Fruit fly (Drosophila melanogaster) whole organism, embryonic: ENCODE data around the gene Adat1.

Experiments
- Atf-2 ChIP-seq: fragments of 200-800 bp; sonication (Bioruptor generic); optimal IDR thresholded peaks from 2 replicates; lab custom pipeline; 2016; ENCODE audit warnings: missing biosample characterization, missing genetic modification characterization
- Bgb ChIP-seq: fragments of 200-800 bp; sonication (Bioruptor generic); IDR thresholded peaks from 2 replicates; pipeline ENCODE4 v1.3.6; 2022; ENCODE audit warnings: missing biosample characterization, missing genetic modification characterization; ENCODE audit not compliant: partially characterized antibody
- CG10267 ChIP-seq: fragments of 200-800 bp; sonication (Bioruptor generic); optimal IDR thresholded peaks from 2 replicates; lab custom pipeline; 2018; ENCODE audit warnings: missing biosample characterization, mild to moderate bottlenecking, missing genetic modification characterization, moderate library complexity
- CG12391 ChIP-seq: fragments of 200-800 bp; sonication (Bioruptor generic); optimal IDR thresholded peaks from 3 replicates; lab custom pipeline; 2018; ENCODE audit warnings: missing biosample characterization, mild to moderate bottlenecking, missing genetic modification characterization, moderate library complexity
- CG13123 ChIP-seq: fragments of 200-800 bp; sonication (Bioruptor generic); optimal IDR thresholded peaks from 2 replicates; lab custom pipeline; 2016; ENCODE audit warnings: missing biosample characterization, missing genetic modification characterization
- CG14860 ChIP-seq: fragments of 200-800 bp; sonication (Bioruptor generic); IDR thresholded peaks from 3 replicates; pipeline ENCODE4 v1.3.6; 2022; ENCODE audit warnings: missing biosample characterization, missing genetic modification characterization; ENCODE audit not compliant: partially characterized antibody
- CG15514 ChIP-seq: fragments of 200-800 bp; sonication (Bioruptor generic); optimal IDR thresholded peaks from 3 replicates; lab custom pipeline; 2017; ENCODE audit warnings: missing biosample characterization, missing genetic modification characterization, mild to moderate bottlenecking, moderate library complexity, missing genetic modification reagents
- CG16813 ChIP-seq: fragments of 200-800 bp; sonication (Bioruptor generic); IDR thresholded peaks from 3 replicates; pipeline ENCODE4 v1.3.6; 2022; ENCODE audit warnings: missing biosample characterization, missing genetic modification characterization; ENCODE audit not compliant: partially characterized antibody
- CG18262 ChIP-seq: fragments of 200-800 bp; optimal IDR thresholded peaks from 3 replicates; lab custom pipeline; 2019; ENCODE audit warnings: missing biosample characterization, mild to moderate bottlenecking, missing genetic modification characterization, moderate library complexity
- CG2202 ChIP-seq: fragments of 200-800 bp; sonication (Bioruptor generic); optimal IDR thresholded peaks from 2 replicates; lab custom pipeline; 2018; ENCODE audit warnings: missing biosample characterization, mild to moderate bottlenecking, missing genetic modification characterization
- CG2889 ChIP-seq: fragments of 200-800 bp; sonication (Bioruptor generic); IDR thresholded peaks from 3 replicates; pipeline ENCODE4 v1.3.6; 2022; ENCODE audit warnings: missing biosample characterization, missing genetic modification characterization
- CG30403 ChIP-seq: fragments of 200-800 bp; sonication (Bioruptor generic); optimal IDR thresholded peaks from 3 replicates; lab custom pipeline; 2016; ENCODE audit warnings: missing biosample characterization, missing genetic modification characterization
- CG31224 ChIP-seq: fragments of 200-800 bp; sonication (Bioruptor generic); IDR thresholded peaks from 2 replicates; pipeline ENCODE4 v1.3.6; 2022; ENCODE audit warnings: missing biosample characterization, missing genetic modification characterization
- CG31388 ChIP-seq: fragments of 200-800 bp; sonication (Bioruptor generic); optimal IDR thresholded peaks from 2 replicates; lab custom pipeline; 2016; ENCODE audit warnings: missing biosample characterization, missing genetic modification characterization
- CG3281 ChIP-seq: fragments of 200-800 bp; sonication (Bioruptor generic); optimal IDR thresholded peaks from 3 replicates; lab custom pipeline; 2017; ENCODE audit warnings: missing biosample characterization, mild to moderate bottlenecking, missing genetic modification characterization
- CG33557 ChIP-seq: fragments of 200-800 bp; sonication (Bioruptor generic); optimal IDR thresholded peaks from 2 replicates; lab custom pipeline; 2019; ENCODE audit warnings: missing biosample characterization, mild to moderate bottlenecking, missing genetic modification characterization, moderate library complexity
- CG34422 ChIP-seq: fragments of 200-800 bp; sonication (Bioruptor generic); IDR thresholded peaks from 3 replicates; pipeline ENCODE4 v1.3.6; 2022; ENCODE audit warnings: missing biosample characterization, missing genetic modification characterization
- CG6683 ChIP-seq: fragments of 200-800 bp; sonication (Bioruptor generic); optimal IDR thresholded peaks from 2 replicates; lab custom pipeline; 2017; ENCODE audit warnings: missing biosample characterization, mild to moderate bottlenecking, missing genetic modification characterization, missing genetic modification reagents
- CG7963 ChIP-seq: fragments of 200-800 bp; sonication (Bioruptor generic); IDR thresholded peaks from 3 replicates; pipeline ENCODE4 v1.3.6; 2022; ENCODE audit warnings: missing biosample characterization, missing genetic modification characterization; ENCODE audit not compliant: partially characterized antibody
- CG9215 ChIP-seq: fragments of 200-800 bp; sonication (Bioruptor generic); IDR thresholded peaks from 2 replicates; pipeline ENCODE4 v1.3.6; 2022; ENCODE audit warnings: missing biosample characterization, missing genetic modification characterization
- CG9437 ChIP-seq: fragments of 200-800 bp; sonication (Bioruptor generic); optimal IDR thresholded peaks from 2 replicates; lab custom pipeline; 2018; ENCODE audit warnings: missing biosample characterization, mild to moderate bottlenecking, missing genetic modification characterization
- CG9727 ChIP-seq: fragments of 200-800 bp; sonication (Bioruptor generic); optimal IDR thresholded peaks from 3 replicates; lab custom pipeline; 2017; ENCODE audit warnings: missing biosample characterization, mild to moderate bottlenecking, missing genetic modification characterization
- CG9932 ChIP-seq: fragments of 200-800 bp; sonication (Bioruptor generic); IDR thresholded peaks from 2 replicates; pipeline ENCODE4 v1.3.6; 2022; ENCODE audit warnings: missing biosample characterization, missing genetic modification characterization
- CTCF ChIP-seq: fragments of 200-800 bp; sonication (Bioruptor generic); optimal IDR thresholded peaks from 2 replicates; lab custom pipeline; 2017; ENCODE audit warnings: missing biosample characterization, mild to moderate bottlenecking, missing genetic modification characterization, moderate library complexity
- Dll ChIP-seq: fragments of 200-800 bp; sonication (Bioruptor generic); IDR thresholded peaks from 4 replicates; pipeline ENCODE4 v1.3.6; 2022; ENCODE audit warnings: missing biosample characterization, missing genetic modification characterization; ENCODE audit not compliant: partially characterized antibody
- HLH4C ChIP-seq: fragments of 200-800 bp; sonication (Bioruptor generic); IDR thresholded peaks from 3 replicates; pipeline ENCODE4 v1.3.6; 2022; ENCODE audit warnings: missing biosample characterization, missing genetic modification characterization; ENCODE audit not compliant: partially characterized antibody
- Hr3 ChIP-seq: fragments of 200-800 bp; sonication (Bioruptor generic); optimal IDR thresholded peaks from 3 replicates; lab custom pipeline; 2016; ENCODE audit warnings: missing biosample characterization, missing genetic modification characterization
- MBD-R2 ChIP-seq: fragments of 200-800 bp; sonication (Bioruptor generic); IDR thresholded peaks from 2 replicates; pipeline ENCODE4 v1.3.6; 2022; ENCODE audit warnings: missing biosample characterization, missing genetic modification characterization
- Med ChIP-seq: fragments of 200-800 bp; sonication (Bioruptor generic); peaks from one replicate; lab custom pipeline; 2016; ENCODE audit warnings: missing biosample characterization, missing genetic modification characterization, mild to moderate bottlenecking, inconsistent platforms, moderate library complexity
- NC2α ChIP-seq: fragments of 200-800 bp; sonication (Bioruptor generic); optimal IDR thresholded peaks from 2 replicates; lab custom pipeline; 2016; ENCODE audit warnings: missing biosample characterization, missing genetic modification characterization
- NFAT ChIP-seq: fragments of 200-800 bp; sonication (Bioruptor generic); IDR thresholded peaks from 2 replicates; pipeline ENCODE4 v1.3.6; 2022; ENCODE audit warnings: missing biosample characterization, missing genetic modification characterization
- Rx ChIP-seq: fragments of 200-800 bp; sonication (Bioruptor generic); IDR thresholded peaks from 2 replicates; pipeline ENCODE4 v1.3.6; 2022; ENCODE audit warnings: missing biosample characterization, missing genetic modification characterization
- Sry-δ ChIP-seq: fragments of 200-800 bp; sonication (Bioruptor generic); optimal IDR thresholded peaks from 2 replicates; lab custom pipeline; 2016; ENCODE audit warnings: missing biosample characterization, missing genetic modification characterization
- Xbp1 ChIP-seq: fragments of 200-800 bp; sonication (Bioruptor generic); optimal IDR thresholded peaks from 3 replicates; lab custom pipeline; 2016; ENCODE audit warnings: missing biosample characterization, mild to moderate bottlenecking, missing genetic modification characterization
- abd-A ChIP-seq: fragments of 200-800 bp; sonication (Bioruptor generic); optimal IDR thresholded peaks from 3 replicates; lab custom pipeline; 2019; ENCODE audit warnings: missing biosample characterization, mild to moderate bottlenecking, missing genetic modification characterization, moderate library complexity
- bbx ChIP-seq: fragments of 200-800 bp; sonication (Bioruptor generic); IDR thresholded peaks from 2 replicates; pipeline ENCODE4 v1.3.6; 2022; ENCODE audit warnings: missing biosample characterization, missing genetic modification characterization; ENCODE audit not compliant: partially characterized antibody
- da ChIP-seq: fragments of 200-800 bp; sonication (Bioruptor generic); optimal IDR thresholded peaks from 2 replicates; lab custom pipeline; 2016; ENCODE audit warnings: missing biosample characterization, missing genetic modification characterization
- emc ChIP-seq: fragments of 200-800 bp; sonication (Bioruptor generic); optimal IDR thresholded peaks from 2 replicates; lab custom pipeline; 2016; ENCODE audit warnings: missing biosample characterization, missing genetic modification characterization
- fu2 ChIP-seq: fragments of 200-800 bp; sonication (Bioruptor generic); optimal IDR thresholded peaks from 2 replicates; lab custom pipeline; 2016; ENCODE audit warnings: missing biosample characterization, missing genetic modification characterization
- grau ChIP-seq: fragments of 200-800 bp; optimal IDR thresholded peaks from 3 replicates; lab custom pipeline; 2019; ENCODE audit warnings: missing biosample characterization, mild to moderate bottlenecking, missing genetic modification characterization, moderate library complexity
- hbn ChIP-seq: fragments of 200-800 bp; sonication (Bioruptor generic); IDR thresholded peaks from 2 replicates; pipeline ENCODE4 v1.3.6; 2022; ENCODE audit warnings: missing biosample characterization, missing genetic modification characterization; ENCODE audit not compliant: partially characterized antibody
- her ChIP-seq: fragments of 200-800 bp; sonication (Bioruptor generic); optimal IDR thresholded peaks from 2 replicates; lab custom pipeline; 2016; ENCODE audit warnings: missing biosample characterization, missing genetic modification characterization
- inv ChIP-seq: fragments of 200-800 bp; sonication (Bioruptor generic); IDR thresholded peaks from 2 replicates; pipeline ENCODE4 v1.3.6; 2022; ENCODE audit warnings: missing biosample characterization, missing genetic modification characterization; ENCODE audit not compliant: partially characterized antibody
- oc ChIP-seq: fragments of 200-800 bp; sonication (Bioruptor generic); optimal IDR thresholded peaks from 2 replicates; lab custom pipeline; 2018; ENCODE audit warnings: missing biosample characterization, mild to moderate bottlenecking, missing genetic modification characterization, moderate library complexity
- pzg ChIP-seq: fragments of 200-800 bp; sonication (Bioruptor generic); optimal IDR thresholded peaks from 3 replicates; lab custom pipeline; 2018; ENCODE audit warnings: missing biosample characterization, mild to moderate bottlenecking, missing genetic modification characterization, moderate library complexity
- vvl ChIP-seq: fragments of 200-800 bp; sonication (Bioruptor generic); IDR thresholded peaks from 2 replicates; pipeline ENCODE4 v1.3.6; 2022; ENCODE audit warnings: missing biosample characterization, missing genetic modification characterization
- zen2 ChIP-seq: fragments of 200-800 bp; sonication (Bioruptor generic); IDR thresholded peaks from 3 replicates; pipeline ENCODE4 v1.3.6; 2022; ENCODE audit warnings: missing biosample characterization, missing genetic modification characterization; ENCODE audit not compliant: partially characterized antibody
- zfh2 ChIP-seq: fragments of 200-800 bp; sonication (Bioruptor generic); optimal IDR thresholded peaks from 2 replicates; lab custom pipeline; 2016; ENCODE audit warnings: missing biosample characterization, missing genetic modification characterization

Adat1 gene

dm6 chr2L:13783264-13784154 is 27.8 kb downstream of the Adat1 start, which contains the start of gene Eato (continued):
- TF ChIP-seq zen2 (GFP tag; lab: Robert Waterston, UW): peak; percentile 50; the same call in 2 of the 3 replicates
- peak; percentile 21; the same call in 1 of the 2 replicates for TF ChIP-seq CG9215 (GFP tag; lab: Robert Waterston, UW)
- peak; percentile 4 for TF ChIP-seq Hr3 (GFP tag; lab: Kevin White, UChicago)
- TF ChIP-seq NC2α: no peak
- TF ChIP-seq her (GFP tag; lab: Kevin White, UChicago): no peak
- peak; percentile 22 for TF ChIP-seq Xbp1 (GFP tag; lab: Kevin White, UChicago)
- peak; percentile 60 for TF ChIP-seq bbx
- peak; percentile 17 for TF ChIP-seq CG9437 (GFP tag; lab: Kevin White, UChicago)
- TF ChIP-seq NFAT (GFP tag; lab: Robert Waterston, UW): peak; percentile 19; the same call in 1 of the 2 replicates
- TF ChIP-seq CG14860 (GFP tag; lab: Robert Waterston, UW): peak; percentile 28; the same call in 1 of the 3 replicates
- TF ChIP-seq CG13123 (GFP tag; lab: Kevin White, UChicago): no peak
- TF ChIP-seq CG34422 (GFP tag; lab: Robert Waterston, UW): 0 out of 3 replicates have a peak, but pooled peaks have one; percentile 26
- TF ChIP-seq CG15514 (GFP tag; lab: Kevin White, UChicago): peak; percentile 62
- peak; percentile 7 for TF ChIP-seq CG30403
- peak; percentile 38; the same call in 1 of the 2 replicates for TF ChIP-seq hbn (GFP tag; lab: Robert Waterston, UW)
- no peak for TF ChIP-seq CG31388 (GFP tag; lab: Kevin White, UChicago)
- TF ChIP-seq Med (GFP tag; lab: Kevin White, UChicago): peak; percentile 77
- no peak for TF ChIP-seq da (GFP tag; lab: Kevin White, UChicago)
- peak; percentile 47; the same call in 1 of the 3 replicates for TF ChIP-seq CG7963
- peak; percentile 46; the same call in 1 of the 3 replicates for TF ChIP-seq HLH4C
- TF ChIP-seq CG2202 (tag; lab: Kevin White, UChicago): no peak
- TF ChIP-seq Sry-δ (GFP tag; lab: Kevin White, UChicago): peak; percentile 47
- peak; percentile 24 for TF ChIP-seq zfh2
- peak; percentile 38 for TF ChIP-seq CG18262
- TF ChIP-seq CG2889 (GFP tag; lab: Robert Waterston, UW): no peak
- TF ChIP-seq oc: no peak
- peak; percentile 45 for TF ChIP-seq vvl (GFP tag; lab: Robert Waterston, UW)
- 0 out of 2 replicates have a peak, but pooled peaks have one; percentile 8 for TF ChIP-seq Rx
- peak; percentile 57; the same call in 1 of the 2 replicates for TF ChIP-seq CG9932
- TF ChIP-seq CG10267 (tag; lab: Kevin White, UChicago): peak; percentile 9
- TF ChIP-seq CG31224 (GFP tag; lab: Robert Waterston, UW): no peak
- peak; percentile 65 for TF ChIP-seq Dll (GFP tag; lab: Robert Waterston, UW)
- TF ChIP-seq CTCF: no peak
- TF ChIP-seq CG3281 (GFP tag; lab: Kevin White, UChicago): no peak
- no peak for TF ChIP-seq abd-A (tag; lab: Kevin White, UChicago)
- no peak for TF ChIP-seq CG6683 (GFP tag; lab: Kevin White, UChicago)
- peak; percentile 8 for TF ChIP-seq CG33557 (GFP tag; lab: Kevin White, UChicago)
- TF ChIP-seq MBD-R2 (GFP tag; lab: Robert Waterston, UW): peak; percentile 71
- peak; percentile 8 for TF ChIP-seq grau (tag; lab: Kevin White, UChicago)
- TF ChIP-seq CG12391 (tag; lab: Kevin White, UChicago): peak; percentile 17
- TF ChIP-seq Atf-2 (GFP tag; lab: Kevin White, UChicago): no peak
- peak; percentile 55 for TF ChIP-seq CG16813 (GFP tag; lab: Robert Waterston, UW)
- TF ChIP-seq inv (GFP tag; lab: Robert Waterston, UW): peak; percentile 11
- no peak for TF ChIP-seq emc
- peak; percentile 20 for TF ChIP-seq pzg
- TF ChIP-seq Bgb (GFP tag; lab: Robert Waterston, UW): peak; percentile 50
- peak; percentile 16 for TF ChIP-seq fu2 (GFP tag; lab: Kevin White, UChicago)
- peak; percentile 37 for TF ChIP-seq CG9727
